Fruit fly (Drosophila melanogaster) S2 (cell line): ENCODE results near the gene CG11425.

Source experiments
- CG8478 ChIP-seq: fragments of >200 bp; optimal IDR thresholded peaks from 2 replicates; lab custom pipeline; 2018
- CTCF ChIP-seq, 2 experiments: fragments of >200 bp; optimal IDR thresholded peaks; 2 replicates each; lab custom pipeline; 2018

DNA sequence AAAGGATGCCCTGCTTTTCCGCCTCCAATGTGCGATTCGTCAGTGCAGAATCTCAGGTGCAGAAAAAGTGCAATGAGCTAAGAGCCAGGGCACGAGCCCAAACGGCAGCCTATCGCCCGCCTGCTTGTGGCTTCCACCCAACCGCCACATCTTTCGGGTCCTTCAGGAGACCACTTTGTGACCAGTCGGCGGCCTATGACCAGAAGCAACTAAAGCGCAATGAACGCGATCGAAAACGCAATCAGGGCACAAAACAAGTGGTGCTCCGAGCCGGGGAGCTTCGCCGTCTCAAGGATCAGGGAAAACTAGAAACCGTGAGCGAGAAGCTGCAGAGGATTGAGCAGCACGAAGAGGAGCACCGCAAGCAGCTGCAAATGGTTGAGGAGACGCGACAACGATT lies 20.2 kb upstream of the CG11425 start, which contains the start of gene CG11449:
- TF ChIP-seq CG8478 (lab: Kevin White, UChicago) (no peak), CTCF (optimal IDR thresholded peaks at IDR 0.05; lab: Kevin White, UChicago) (no peak)
